Worm (Caenorhabditis elegans) whole organism, late embryonic: ENCODE data around the gene srv-11.

ENCODE experiments used
- ama-1 ChIP-seq: fragments of 150-350 bp; optimal IDR thresholded peaks from 2 replicates; lab custom pipeline; 2014
- ceh-2 ChIP-seq: sonication (generic microtip); optimal IDR thresholded peaks from 2 replicates; lab custom pipeline; 2016; ENCODE audit warnings: missing genotype, missing genetic modification characterization, missing compliant biosample characterization
- ceh-48 ChIP-seq: sonication (generic microtip); optimal IDR thresholded peaks from 2 replicates; lab custom pipeline; 2016; ENCODE audit warnings: missing genetic modification characterization, inconsistent platforms, missing compliant biosample characterization
- ets-4 ChIP-seq: sonication (generic microtip); optimal IDR thresholded peaks from 2 replicates; lab custom pipeline; 2016; ENCODE audit warnings: missing genetic modification characterization, missing compliant biosample characterization
- eyg-1 ChIP-seq: sonication (generic microtip); optimal IDR thresholded peaks from 2 replicates; lab custom pipeline; 2016; ENCODE audit warnings: missing genotype, missing genetic modification characterization, missing compliant biosample characterization
- hlh-15 ChIP-seq: sonication (generic microtip); optimal IDR thresholded peaks from 2 replicates; lab custom pipeline; 2016; ENCODE audit warnings: missing genetic modification characterization, missing compliant biosample characterization
- hlh-30 ChIP-seq: sonication (generic microtip); optimal IDR thresholded peaks from 2 replicates; lab custom pipeline; 2017; ENCODE audit warnings: antibody characterized with exemption, missing genetic modification characterization, missing compliant biosample characterization; ENCODE audit not compliant: insufficient read depth

DNA sequence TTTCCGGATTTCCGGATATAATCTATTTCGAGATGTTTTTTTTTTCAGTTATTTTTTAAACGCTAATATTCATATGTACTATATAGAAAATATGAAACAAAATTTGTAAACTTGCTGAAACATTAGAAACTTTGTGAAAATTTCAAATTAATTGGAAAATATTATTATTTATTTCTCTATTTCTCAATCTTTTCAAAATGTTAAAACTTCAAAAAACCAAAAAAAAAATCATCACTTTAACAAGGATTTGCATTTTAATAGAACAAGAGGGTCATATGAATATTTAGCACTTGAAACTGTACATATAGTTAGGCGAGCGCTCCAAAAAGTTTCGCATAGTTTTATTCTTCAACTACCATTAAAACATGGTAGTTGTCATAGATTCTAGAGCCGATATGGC is 24.7 kb downstream of the srv-11 start, which contains the start of gene Y7A9A.1:
- no peak for TF ChIP-seq ama-1 (lab: Kevin White, UChicago)
- no peak for TF ChIP-seq eyg-1 (tag; lab: Kevin White, UChicago)
- TF ChIP-seq hlh-30 (tag; lab: Kevin White, UChicago) = no peak
- no peak for TF ChIP-seq hlh-15 (tag; lab: Kevin White, UChicago)
- TF ChIP-seq ceh-2 = no peak
- TF ChIP-seq ets-4 (tag; lab: Kevin White, UChicago) = no peak
- no peak for TF ChIP-seq ceh-48 (tag; lab: Kevin White, UChicago)
